Worm (Caenorhabditis elegans) whole organism, L4 larva: ENCODE measurements around the gene F20G2.6.

ENCODE experiments used
- F10B5.3 ChIP-seq: sonication (generic microtip); optimal IDR thresholded peaks from 2 replicates; lab custom pipeline; 2016; ENCODE audit warnings: mild to moderate bottlenecking, missing genetic modification characterization, missing compliant biosample characterization
- F49E8.2 ChIP-seq: sonication (generic microtip); optimal IDR thresholded peaks from 2 replicates; lab custom pipeline; 2016; ENCODE audit warnings: missing compliant biosample characterization, mild to moderate bottlenecking, missing genetic modification characterization, borderline replicate concordance
- Y105C5A.15 ChIP-seq: fragments of 200-800 bp; sonication (Bioruptor generic); IDR thresholded peaks from 2 replicates; pipeline ENCODE4 v1.3.6; 2022; ENCODE audit warnings: missing genetic modification characterization, missing compliant biosample characterization
- Y48G9A.11 ChIP-seq: fragments of 200-800 bp; sonication (Bioruptor generic); IDR thresholded peaks from 2 replicates; pipeline ENCODE4 v1.3.6; 2022; ENCODE audit warnings: missing genetic modification reagents, missing genetic modification characterization, missing compliant biosample characterization
- Y5F2A.4 ChIP-seq: fragments of 200-800 bp; sonication (Bioruptor generic); optimal IDR thresholded peaks from 2 replicates; lab custom pipeline; 2018; ENCODE audit warnings: mild to moderate bottlenecking, missing genetic modification characterization, missing compliant biosample characterization
- ZK546.5 ChIP-seq, 2 experiments: sonication (generic microtip); optimal IDR thresholded peaks; 2 replicates each; lab custom pipeline; 2017; ENCODE audit warnings: missing biosample characterization in 2 of 2, missing genetic modification characterization in 2 of 2
- aha-1 ChIP-seq: fragments of 150-350 bp; peaks from one replicate; lab custom pipeline; 2014; ENCODE audit warnings: missing biosample characterization, missing genetic modification characterization
- aly-2 ChIP-seq: sonication (generic microtip); optimal IDR thresholded peaks from 2 replicates; lab custom pipeline; 2018; ENCODE audit warnings: missing biosample characterization, missing genetic modification characterization
- ama-1 ChIP-seq: fragments of 150-350 bp; optimal IDR thresholded peaks from 2 replicates; lab custom pipeline; 2014; ENCODE audit warnings: inconsistent platforms, mixed read lengths
- attf-4 ChIP-seq: sonication (generic microtip); optimal IDR thresholded peaks from 3 replicates; lab custom pipeline; 2017; ENCODE audit warnings: missing biosample characterization, missing genetic modification characterization
- ceh-32 ChIP-seq: sonication (generic microtip); optimal IDR thresholded peaks from 2 replicates; lab custom pipeline; 2016; ENCODE audit warnings: mild to moderate bottlenecking, missing genetic modification characterization, missing compliant biosample characterization; ENCODE audit not compliant: poor library complexity
- ceh-44 ChIP-seq: fragments of 200-800 bp; sonication (Bioruptor generic); IDR thresholded peaks from 2 replicates; pipeline ENCODE4 v1.3.6; 2022; ENCODE audit warnings: missing genetic modification reagents, missing genetic modification characterization, missing compliant biosample characterization
- ctbp-1 ChIP-seq: fragments of 200-800 bp; sonication (Bioruptor generic); IDR thresholded peaks from 2 replicates; pipeline ENCODE4 v1.3.6; 2022; ENCODE audit warnings: missing genetic modification reagents, missing genetic modification characterization, missing compliant biosample characterization
- daf-8 ChIP-seq: fragments of 200-800 bp; sonication (Bioruptor generic); IDR thresholded peaks from 2 replicates; pipeline ENCODE4 v1.3.6; 2022; ENCODE audit warnings: missing genetic modification characterization, missing compliant biosample characterization
- dmd-6 ChIP-seq: fragments of 200-800 bp; sonication (Bioruptor generic); IDR thresholded peaks from 2 replicates; pipeline ENCODE4 v1.3.6; 2022; ENCODE audit warnings: missing genetic modification reagents, missing genetic modification characterization, missing compliant biosample characterization
- dmd-8 ChIP-seq: fragments of 200-800 bp; sonication (Bioruptor generic); IDR thresholded peaks from 2 replicates; pipeline ENCODE4 v1.3.6; 2022; ENCODE audit warnings: missing genetic modification characterization, missing compliant biosample characterization
- dmd-9 ChIP-seq: fragments of 200-800 bp; sonication (Bioruptor generic); IDR thresholded peaks from 2 replicates; pipeline ENCODE4 v1.3.6; 2022; ENCODE audit warnings: missing genetic modification reagents, missing genetic modification characterization, missing compliant biosample characterization
- dpl-1 ChIP-seq: fragments of 150-350 bp; optimal IDR thresholded peaks from 2 replicates; lab custom pipeline; 2014; ENCODE audit warnings: missing biosample characterization, missing genetic modification reagents, missing genetic modification characterization
- egl-43 ChIP-seq: fragments of 200-800 bp; sonication (Bioruptor generic); IDR thresholded peaks from 2 replicates; pipeline ENCODE4 v1.3.6; 2022; ENCODE audit warnings: missing genetic modification reagents, missing genetic modification characterization, missing compliant biosample characterization
- hlh-11 ChIP-seq: fragments of 200-800 bp; sonication (Bioruptor generic); optimal IDR thresholded peaks from 2 replicates; lab custom pipeline; 2018; ENCODE audit warnings: mild to moderate bottlenecking, missing genetic modification characterization, missing compliant biosample characterization
- hlh-30 ChIP-seq: sonication (generic microtip); optimal IDR thresholded peaks from 2 replicates; lab custom pipeline; 2017; ENCODE audit warnings: antibody characterized with exemption, mild to moderate bottlenecking, missing genetic modification characterization, missing compliant biosample characterization; ENCODE audit not compliant: insufficient read depth
- hmg-1.1 ChIP-seq: fragments of 200-800 bp; sonication (Bioruptor generic); IDR thresholded peaks from 2 replicates; pipeline ENCODE4 v1.3.6; 2022; ENCODE audit warnings: missing genetic modification reagents, missing genetic modification characterization, missing compliant biosample characterization
- jun-1 ChIP-seq: fragments of 150-350 bp; optimal IDR thresholded peaks from 2 replicates; lab custom pipeline; 2014; ENCODE audit warnings: missing biosample characterization, missing genetic modification reagents, missing genetic modification characterization
- lin-15B ChIP-seq: fragments of 150-350 bp; sonication (generic microtip); optimal IDR thresholded peaks from 3 replicates; lab custom pipeline; 2014; ENCODE audit warnings: missing biosample characterization, missing genetic modification characterization
- lin-38 ChIP-seq: fragments of 200-800 bp; sonication (Bioruptor generic); IDR thresholded peaks from 2 replicates; pipeline ENCODE4 v1.3.6; 2022; ENCODE audit warnings: missing genetic modification reagents, missing genetic modification characterization, missing compliant biosample characterization
- lin-39 ChIP-seq: fragments of 150-350 bp; optimal IDR thresholded peaks from 2 replicates; lab custom pipeline; 2014; ENCODE audit warnings: missing biosample characterization, missing genetic modification reagents, missing genetic modification characterization
- lir-3 ChIP-seq: sonication (generic microtip); optimal IDR thresholded peaks from 2 replicates; lab custom pipeline; 2016; ENCODE audit warnings: mild to moderate bottlenecking, missing genetic modification characterization, missing compliant biosample characterization
- lsy-2 ChIP-seq, 2 experiments: fragments of 150-350 bp in 1 of 2; sonication (generic microtip) in 1 of 2; optimal IDR thresholded peaks; 2 replicates each; lab custom pipeline; 2014 to 2017; ENCODE audit warnings: missing biosample characterization in 2 of 2, missing genetic modification characterization in 2 of 2
- madf-5 ChIP-seq, 2 experiments: fragments of 200-800 bp; sonication (Bioruptor generic); IDR thresholded peaks; 2 replicates each; pipeline ENCODE4 v1.3.6; 2022; ENCODE audit warnings: missing compliant biosample characterization in 2 of 2, missing genetic modification characterization in 2 of 2
- madf-9 ChIP-seq: fragments of 200-800 bp; sonication (Bioruptor generic); conservative IDR thresholded peaks from 2 replicates; pipeline ENCODE4 v1.3.6; 2022; ENCODE audit warnings: missing genetic modification reagents, missing genetic modification characterization, missing compliant biosample characterization
- mdl-1 ChIP-seq, 2 experiments: fragments of 150-350 bp in 1 of 2; sonication (generic microtip) in 1 of 2; optimal IDR thresholded peaks; 2 replicates each; lab custom pipeline; 2014 to 2017; ENCODE audit warnings: missing biosample characterization in 2 of 2, missing genetic modification characterization in 2 of 2
- mdt-29 ChIP-seq: fragments of 200-800 bp; sonication (Bioruptor generic); IDR thresholded peaks from 2 replicates; pipeline ENCODE4 v1.3.6; 2022; ENCODE audit warnings: missing genetic modification reagents, missing genetic modification characterization, missing compliant biosample characterization
- mep-1 ChIP-seq: fragments of 150-350 bp; sonication (generic microtip); optimal IDR thresholded peaks from 3 replicates; lab custom pipeline; 2014; ENCODE audit warnings: missing biosample characterization, missing genetic modification characterization
- mxl-2 ChIP-seq: fragments of 200-800 bp; sonication (Bioruptor generic); conservative IDR thresholded peaks from 2 replicates; pipeline ENCODE4 v1.3.6; 2022; ENCODE audit warnings: missing genetic modification reagents, missing genetic modification characterization, missing compliant biosample characterization
- nhr-237 ChIP-seq: sonication (generic microtip); optimal IDR thresholded peaks from 2 replicates; lab custom pipeline; 2017; ENCODE audit warnings: missing biosample characterization, missing genetic modification characterization
- nhr-25 ChIP-seq: sonication (generic microtip); optimal IDR thresholded peaks from 2 replicates; lab custom pipeline; 2017; ENCODE audit warnings: missing genetic modification characterization, mild to moderate bottlenecking, missing compliant biosample characterization, antibody characterized with exemption, moderate library complexity, borderline replicate concordance; ENCODE audit not compliant: insufficient read depth
- nhr-28 ChIP-seq: fragments of 150-350 bp; optimal IDR thresholded peaks from 2 replicates; lab custom pipeline; 2014; ENCODE audit warnings: missing biosample characterization, missing genetic modification characterization
- nhr-48 ChIP-seq: sonication (generic microtip); optimal IDR thresholded peaks from 2 replicates; lab custom pipeline; 2016; ENCODE audit warnings: mild to moderate bottlenecking, missing genetic modification characterization, missing compliant biosample characterization
- pqm-1 ChIP-seq: sonication (generic microtip); optimal IDR thresholded peaks from 2 replicates; lab custom pipeline; 2017; ENCODE audit warnings: missing biosample characterization, missing genetic modification characterization
- saeg-2 ChIP-seq: fragments of 200-800 bp; sonication (Bioruptor generic); IDR thresholded peaks from 2 replicates; pipeline ENCODE4 v1.3.6; 2022; ENCODE audit warnings: missing genetic modification reagents, missing genetic modification characterization, missing compliant biosample characterization
- set-16 ChIP-seq: fragments of 200-800 bp; sonication (Bioruptor generic); IDR thresholded peaks from 2 replicates; pipeline ENCODE4 v1.3.6; 2022; ENCODE audit warnings: missing genetic modification reagents, missing genetic modification characterization, missing compliant biosample characterization
- spr-3 ChIP-seq: fragments of 200-800 bp; sonication (Bioruptor generic); optimal IDR thresholded peaks from 2 replicates; lab custom pipeline; 2018; ENCODE audit warnings: mild to moderate bottlenecking, missing genetic modification characterization, missing compliant biosample characterization
- tag-97 ChIP-seq: fragments of 200-800 bp; sonication (Bioruptor generic); IDR thresholded peaks from 2 replicates; pipeline ENCODE4 v1.3.6; 2022; ENCODE audit warnings: missing genetic modification characterization, missing compliant biosample characterization
- unc-39 ChIP-seq: sonication (generic microtip); optimal IDR thresholded peaks from 2 replicates; lab custom pipeline; 2017; ENCODE audit warnings: missing biosample characterization, missing genetic modification characterization
- unc-62 ChIP-seq, 3 experiments: fragments of 150-350 bp in 1 of 3; sonication (generic microtip); optimal IDR thresholded peaks in 2 of 3; peaks in 1 of 3; 1 replicate in 1 of 3; 2 replicates in 2 of 3; lab custom pipeline; 2014 to 2017; ENCODE audit warnings: missing biosample characterization in 3 of 3, missing genetic modification characterization in 3 of 3, missing genetic modification reagents in 3 of 3, missing genotype in 1 of 3
- zag-1 ChIP-seq: fragments of 150-350 bp; optimal IDR thresholded peaks from 2 replicates; lab custom pipeline; 2014; ENCODE audit warnings: missing biosample characterization, missing genetic modification characterization
- zip-11 ChIP-seq: fragments of 200-800 bp; sonication (Bioruptor generic); IDR thresholded peaks from 2 replicates; pipeline ENCODE4 v1.3.6; 2022; ENCODE audit warnings: missing genetic modification characterization, missing compliant biosample characterization
- zip-2 ChIP-seq: fragments of 150-350 bp; optimal IDR thresholded peaks from 2 replicates; lab custom pipeline; 2014; ENCODE audit warnings: missing biosample characterization, missing genetic modification characterization
- ztf-7 ChIP-seq: fragments of 150-350 bp; optimal IDR thresholded peaks from 2 replicates; lab custom pipeline; 2014; ENCODE audit warnings: missing biosample characterization, missing genetic modification characterization

F20G2.6 gene

ce11 chrV:13794046-13794445, 31.2 kb downstream of the F20G2.6 start:
- TF ChIP-seq ceh-44 (GFP tag; lab: Robert Waterston, UW) (no peak), dmd-8 (GFP tag; lab: Robert Waterston, UW) (0 out of 2 replicates have a peak, but pooled peaks have one; percentile 26), lin-15B (tag; lab: Kevin White, UChicago) (no peak), dpl-1 (no peak), set-16 (GFP tag; lab: Robert Waterston, UW) (peak; percentile 74), egl-43 (GFP tag; lab: Robert Waterston, UW) (0 out of 2 replicates have a peak, but pooled peaks have one; percentile 17)

- no peak for TF ChIP-seq attf-4 (tag; lab: Kevin White, UChicago)
- TF ChIP-seq mdt-29 (GFP tag; lab: Robert Waterston, UW) = no peak
- no peak for TF ChIP-seq Y48G9A.11 (GFP tag; lab: Robert Waterston, UW)
- TF ChIP-seq unc-39 = no peak
- no peak for TF ChIP-seq zip-2 (tag; lab: Kevin White, UChicago)
- no peak; the same call in 1 of the 2 replicates for TF ChIP-seq lin-38 (GFP tag; lab: Robert Waterston, UW)
- no peak for TF ChIP-seq lsy-2 (tag; optimal IDR thresholded peaks at IDR 0.05; lab: Kevin White, UChicago)
- no peak for TF ChIP-seq zip-11 (GFP tag; lab: Robert Waterston, UW)
- TF ChIP-seq aly-2 (tag; lab: Kevin White, UChicago) = no peak
- TF ChIP-seq unc-62 (GFP tag; optimal IDR thresholded peaks at IDR 0.05 in 1 of 2; lab: Kevin White, UChicago) = peak in 1 of 2 experiments; percentile 83
- no peak for TF ChIP-seq unc-62 (tag; optimal IDR thresholded peaks at IDR 0.05; lab: Kevin White, UChicago)
- no peak for TF ChIP-seq mdl-1 (tag; optimal IDR thresholded peaks at IDR 0.05; lab: Kevin White, UChicago)
- 0 out of 2 replicates have a peak, but pooled peaks have one; percentile 40 for TF ChIP-seq Y105C5A.15 (GFP tag; lab: Robert Waterston, UW)
- TF ChIP-seq ztf-7 (tag; lab: Kevin White, UChicago) = no peak
- no peak for TF ChIP-seq F10B5.3
- TF ChIP-seq saeg-2 (GFP tag; lab: Robert Waterston, UW) = no peak
- no peak for TF ChIP-seq ctbp-1 (GFP tag; lab: Robert Waterston, UW)
- TF ChIP-seq nhr-28 (tag; lab: Kevin White, UChicago) = no peak
- TF ChIP-seq spr-3 (GFP tag; lab: Kevin White, UChicago) = no peak
- no peak for TF ChIP-seq zag-1 (tag; lab: Kevin White, UChicago)
- TF ChIP-seq dmd-9 = 0 out of 2 replicates have a peak, but pooled peaks have one; percentile 18
- no peak for TF ChIP-seq pqm-1 (tag; lab: Kevin White, UChicago)
- TF ChIP-seq F49E8.2 (tag; lab: Kevin White, UChicago) = no peak
- TF ChIP-seq ama-1 (lab: Kevin White, UChicago) = peak; percentile 68
- peak; percentile 35 for TF ChIP-seq hlh-11
- TF ChIP-seq ceh-44 (GFP tag; lab: Robert Waterston, UW) = no peak
- no peak for TF ChIP-seq tag-97 (GFP tag; lab: Robert Waterston, UW)
- TF ChIP-seq madf-5 (GFP tag; IDR thresholded peaks at IDR 0.05; lab: Robert Waterston, UW) = no peak
- no peak for TF ChIP-seq jun-1 (tag; lab: Kevin White, UChicago)
- TF ChIP-seq ZK546.5 (tag; optimal IDR thresholded peaks at IDR 0.05; lab: Kevin White, UChicago) = no peak
- TF ChIP-seq hmg-1.1 (GFP tag; lab: Robert Waterston, UW) = 0 out of 2 replicates have a peak, but pooled peaks have one; percentile 23
- peak; percentile 19 for TF ChIP-seq mep-1 (tag; lab: Kevin White, UChicago)
- TF ChIP-seq nhr-48 = no peak
- TF ChIP-seq lin-39 = no peak
- TF ChIP-seq nhr-25 (tag; lab: Kevin White, UChicago) = no peak
- TF ChIP-seq hlh-30 (tag; lab: Kevin White, UChicago) = peak; percentile 70
- no peak for TF ChIP-seq nhr-237 (tag; lab: Kevin White, UChicago)
- no peak for TF ChIP-seq daf-8 (GFP tag; lab: Robert Waterston, UW)
- TF ChIP-seq mxl-2 (GFP tag; lab: Robert Waterston, UW) = no peak
- TF ChIP-seq set-16 (GFP tag; lab: Robert Waterston, UW) = 0 out of 2 replicates have a peak, but pooled peaks have one; percentile 5
- no peak for TF ChIP-seq lir-3 (tag; lab: Kevin White, UChicago)
- no peak for TF ChIP-seq Y5F2A.4 (GFP tag; lab: Kevin White, UChicago)
- TF ChIP-seq madf-9 (GFP tag; lab: Robert Waterston, UW) = no peak
- TF ChIP-seq aha-1 (tag; lab: Kevin White, UChicago) = peak; percentile 73
- TF ChIP-seq dmd-6 = no peak
- TF ChIP-seq ceh-32 = no peak
Measured at ce11 chrV:13796246-13796776, 33.4 kb downstream of the F20G2.6 start, which contains the start of gene twk-32. twk-32 (plus strand) TSS chrV:13796641.
